Fruit fly (Drosophila melanogaster): ENCODE measurements around the gene sens-2.

The sens-2 gene

DNA sequence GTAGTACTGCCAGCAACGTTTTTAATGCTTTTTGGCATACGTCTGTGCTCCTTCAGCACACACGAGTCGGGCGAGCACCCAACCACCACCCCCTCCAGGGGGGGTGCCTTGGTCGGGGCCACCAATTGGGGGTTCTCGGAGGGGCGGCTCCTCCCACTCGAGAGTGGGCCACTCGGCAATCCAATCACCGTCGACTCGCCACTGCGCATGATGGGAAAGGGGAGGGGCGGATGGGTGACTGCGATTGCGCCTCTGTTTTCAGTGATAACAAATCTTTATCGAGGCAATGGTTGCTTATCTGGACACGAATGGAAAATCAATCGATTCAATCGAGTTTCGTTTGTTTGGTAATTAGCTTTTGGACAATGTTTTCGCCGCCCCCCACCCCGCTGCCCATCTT lies 4.2 kb upstream of the sens-2 start (continued):
- no peak for TF ChIP-seq nmo (GFP tag; optimal IDR thresholded peaks at IDR 0.05)
- no peak for TF ChIP-seq Eip74EF (GFP tag; optimal IDR thresholded peaks at IDR 0.05)
- no peak for TF ChIP-seq Oli (tag; optimal IDR thresholded peaks at IDR 0.05)
- TF ChIP-seq caup (GFP tag; optimal IDR thresholded peaks at IDR 0.05; ENCODE audit: severe bottlenecking): no peak
- no peak for TF ChIP-seq CG14014 (GFP tag; IDR thresholded peaks at IDR 0.05)
- no peak for TF ChIP-seq CG5245 (GFP tag; optimal IDR thresholded peaks at IDR 0.05)
- no peak for TF ChIP-seq Bteb2 (GFP tag; optimal IDR thresholded peaks at IDR 0.05)
- peak; percentile 7; the same call in 1 of the 2 replicates for TF ChIP-seq CG13287 (GFP tag; IDR thresholded peaks at IDR 0.05; ENCODE audit: partially characterized antibody)
- TF ChIP-seq CG10274 (GFP tag; optimal IDR thresholded peaks at IDR 0.05): no peak
- TF ChIP-seq CG4707 (GFP tag; optimal IDR thresholded peaks at IDR 0.05): no peak
- no peak for TF ChIP-seq tna (GFP tag; IDR thresholded peaks at IDR 0.05; ENCODE audit: partially characterized antibody)
- TF ChIP-seq CG9797 (GFP tag; optimal IDR thresholded peaks at IDR 0.05): no peak
- TF ChIP-seq Sox100B (GFP tag; optimal IDR thresholded peaks at IDR 0.05): no peak
- TF ChIP-seq Usf (GFP tag; optimal IDR thresholded peaks at IDR 0.05): no peak
- no peak for TF ChIP-seq Ssrp (tag; optimal IDR thresholded peaks at IDR 0.05)
- no peak for TF ChIP-seq az2 (GFP tag; optimal IDR thresholded peaks at IDR 0.05)
- no peak for TF ChIP-seq pum (GFP tag; optimal IDR thresholded peaks at IDR 0.05)
- TF ChIP-seq CG31365 (tag; optimal IDR thresholded peaks at IDR 0.05): no peak
- no peak for TF ChIP-seq CG18011 (GFP tag; optimal IDR thresholded peaks at IDR 0.05)
- peak; percentile 34 for TF ChIP-seq HmgZ (tag; optimal IDR thresholded peaks at IDR 0.05)
- TF ChIP-seq vvl (GFP tag; IDR thresholded peaks at IDR 0.05): no peak
- no peak for TF ChIP-seq CG7928 (GFP tag; optimal IDR thresholded peaks at IDR 0.05)
- no peak for TF ChIP-seq CG7786 (GFP tag; optimal IDR thresholded peaks at IDR 0.05)
- TF ChIP-seq lilli (GFP tag; optimal IDR thresholded peaks at IDR 0.05): no peak
- TF ChIP-seq MBD-R2 (GFP tag; IDR thresholded peaks at IDR 0.05): no peak
- peak; percentile 22; the same call in 1 of the 2 replicates for TF ChIP-seq CG32532 (GFP tag; IDR thresholded peaks at IDR 0.05)
- TF ChIP-seq CG13123 (GFP tag; optimal IDR thresholded peaks at IDR 0.05): no peak
- TF ChIP-seq CG7357 (GFP tag; IDR thresholded peaks at IDR 0.05): no peak
- no peak for TF ChIP-seq bowl (GFP tag; IDR thresholded peaks at IDR 0.05)
- TF ChIP-seq shn (GFP tag; optimal IDR thresholded peaks at IDR 0.05): no peak
- no peak for TF ChIP-seq fd96Cb (tag; optimal IDR thresholded peaks at IDR 0.05)
- no peak for TF ChIP-seq CG4617 (GFP tag; optimal IDR thresholded peaks at IDR 0.05; ENCODE audit: borderline replicate concordance)
- TF ChIP-seq onecut (GFP tag; IDR thresholded peaks at IDR 0.05): no peak; the same call in 1 of the 2 replicates
- TF ChIP-seq Atf6 (GFP tag; IDR thresholded peaks at IDR 0.05): no peak
- no peak for TF ChIP-seq CG1792 (GFP tag; optimal IDR thresholded peaks at IDR 0.05)
- no peak for TF ChIP-seq sima (GFP tag; optimal IDR thresholded peaks at IDR 0.05)
- no peak for TF ChIP-seq CG31224 (GFP tag; IDR thresholded peaks at IDR 0.05)
- no peak for TF ChIP-seq nau (GFP tag; optimal IDR thresholded peaks at IDR 0.05)
- TF ChIP-seq trh (GFP tag; optimal IDR thresholded peaks at IDR 0.05): no peak
- no peak for TF ChIP-seq Dip2 (GFP tag; IDR thresholded peaks at IDR 0.05)
- TF ChIP-seq hkb (optimal IDR thresholded peaks at IDR 0.05): no peak
- TF ChIP-seq hkb (GFP tag; IDR thresholded peaks at IDR 0.05): no peak
- TF ChIP-seq tio (GFP tag; optimal IDR thresholded peaks at IDR 0.05): no peak
- TF ChIP-seq btn (GFP tag; optimal IDR thresholded peaks at IDR 0.05): no peak
- no peak for TF ChIP-seq CG13424 (tag; optimal IDR thresholded peaks at IDR 0.05)
- TF ChIP-seq CG1233 (GFP tag; optimal IDR thresholded peaks at IDR 0.05): no peak
- TF ChIP-seq CG11247 (GFP tag; IDR thresholded peaks at IDR 0.05): no peak
- TF ChIP-seq lov (optimal IDR thresholded peaks at IDR 0.05): no peak
- no peak for TF ChIP-seq lov (GFP tag; IDR thresholded peaks at IDR 0.05)
- no peak for TF ChIP-seq CG8281 (tag; optimal IDR thresholded peaks at IDR 0.05)
- TF ChIP-seq ash1 (GFP tag; optimal IDR thresholded peaks at IDR 0.05): peak; percentile 25
- peak in 1 of 3 experiments; percentile 29 for TF ChIP-seq lola (GFP tag; optimal IDR thresholded peaks at IDR 0.05)

Data from whole organism, embryonic.